Fruit fly (Drosophila melanogaster) whole organism, wandering third instar larva: ENCODE results near the gene mthl5.

Experiments
- Abd-B ChIP-seq: fragments of >200 bp; optimal IDR thresholded peaks from 2 replicates; lab custom pipeline; 2017; ENCODE audit warnings: missing biosample characterization, missing genetic modification characterization
- CG32264 ChIP-seq: fragments of 200-800 bp; sonication (Bioruptor generic); optimal IDR thresholded peaks from 2 replicates; lab custom pipeline; 2016; ENCODE audit warnings: missing biosample characterization, missing genetic modification characterization
- CG9705 ChIP-seq: fragments of 200-800 bp; sonication (Bioruptor generic); optimal IDR thresholded peaks from 2 replicates; lab custom pipeline; 2018; ENCODE audit warnings: missing biosample characterization, mild to moderate bottlenecking, missing genetic modification characterization
- CrebA ChIP-seq: fragments of 200-800 bp; sonication (Bioruptor generic); optimal IDR thresholded peaks from 2 replicates; lab custom pipeline; 2016; ENCODE audit warnings: missing biosample characterization, mild to moderate bottlenecking, missing genetic modification characterization, borderline replicate concordance
- Dfd ChIP-seq: fragments of >200 bp; optimal IDR thresholded peaks from 2 replicates; lab custom pipeline; 2017; ENCODE audit warnings: missing biosample characterization, missing genetic modification characterization
- Dif ChIP-seq: fragments of 200-275, 200-300 bp; sonication (Bioruptor generic); optimal IDR thresholded peaks from 2 replicates; lab custom pipeline; 2018; ENCODE audit warnings: missing biosample characterization, missing genetic modification characterization; ENCODE audit not compliant: partially characterized antibody
- GATAd ChIP-seq: sonication (Bioruptor generic); optimal IDR thresholded peaks from 2 replicates; lab custom pipeline; 2016; ENCODE audit warnings: missing biosample characterization, missing genetic modification characterization
- HLH106 ChIP-seq: fragments of 200-800 bp; optimal IDR thresholded peaks from 3 replicates; lab custom pipeline; 2019; ENCODE audit warnings: missing biosample characterization, mild to moderate bottlenecking, missing genetic modification characterization, moderate library complexity
- Hnf4 ChIP-seq: fragments of 200-800 bp; sonication (Bioruptor generic); optimal IDR thresholded peaks from 2 replicates; lab custom pipeline; 2016; ENCODE audit warnings: missing biosample characterization, mild to moderate bottlenecking, missing genetic modification characterization
- Hr78 ChIP-seq: fragments of >200 bp; optimal IDR thresholded peaks from 2 replicates; lab custom pipeline; 2017; ENCODE audit warnings: missing biosample characterization, missing genetic modification characterization
- Hr83 ChIP-seq: fragments of 200-300 bp; sonication (Bioruptor generic); optimal IDR thresholded peaks from 2 replicates; lab custom pipeline; 2016; ENCODE audit warnings: missing biosample characterization, mild to moderate bottlenecking, missing genetic modification characterization, moderate library complexity; ENCODE audit not compliant: poor library complexity, severe bottlenecking
- Jra ChIP-seq: sonication (Bioruptor generic); optimal IDR thresholded peaks from 2 replicates; lab custom pipeline; 2016; ENCODE audit warnings: missing biosample characterization, missing genetic modification characterization
- Mio ChIP-seq: sonication (Bioruptor generic); optimal IDR thresholded peaks from 2 replicates; lab custom pipeline; 2016; ENCODE audit warnings: missing biosample characterization, missing genetic modification characterization
- Myc ChIP-seq: fragments of >200 bp; optimal IDR thresholded peaks from 2 replicates; lab custom pipeline; 2017
- N ChIP-seq: fragments of >200 bp; optimal IDR thresholded peaks from 2 replicates; lab custom pipeline; 2018; ENCODE audit warnings: missing biosample characterization, missing external identifiers, missing genetic modification characterization
- OdsH ChIP-seq: fragments of 200-800 bp; sonication (Bioruptor generic); optimal IDR thresholded peaks from 2 replicates; lab custom pipeline; 2016; ENCODE audit warnings: missing biosample characterization, mild to moderate bottlenecking, missing genetic modification characterization
- Rel ChIP-seq, 2 experiments: fragments of 200-800 bp; sonication (Bioruptor generic) in 1 of 2; optimal IDR thresholded peaks; 2 replicates in 1 of 2; 3 replicates in 1 of 2; lab custom pipeline; 2016 to 2019; ENCODE audit warnings: mild to moderate bottlenecking in 2 of 2, missing biosample characterization in 2 of 2, missing genetic modification characterization in 2 of 2, moderate library complexity in 1 of 2
- Sp1 ChIP-seq: fragments of 200-800 bp; sonication (Bioruptor generic); optimal IDR thresholded peaks from 3 replicates; lab custom pipeline; 2019; ENCODE audit warnings: missing biosample characterization, mild to moderate bottlenecking, missing genetic modification characterization, moderate library complexity
- Vsx2 ChIP-seq: fragments of 200-300, 225-300 bp; sonication (Bioruptor generic); optimal IDR thresholded peaks from 2 replicates; lab custom pipeline; 2018; ENCODE audit warnings: missing biosample characterization, missing genetic modification characterization; ENCODE audit not compliant: partially characterized antibody
- br ChIP-seq: fragments of 200-800 bp; sonication (Bioruptor generic); optimal IDR thresholded peaks from 2 replicates; lab custom pipeline; 2016; ENCODE audit warnings: missing biosample characterization, missing genetic modification characterization
- brk ChIP-seq: fragments of 200-800 bp; sonication (Bioruptor generic); optimal IDR thresholded peaks from 2 replicates; lab custom pipeline; 2016; ENCODE audit warnings: missing biosample characterization, mild to moderate bottlenecking, missing genetic modification characterization
- dl ChIP-seq, 2 experiments: fragments of 175-275, 200-275 bp in 1 of 2; fragments of 200-275 bp in 1 of 2; sonication (Bioruptor generic); optimal IDR thresholded peaks; lab custom pipeline; 2018; ENCODE audit warnings: mild to moderate bottlenecking in 2 of 2, missing biosample characterization in 2 of 2, missing genetic modification characterization in 2 of 2, moderate library complexity in 2 of 2; ENCODE audit not compliant: partially characterized antibody in 2 of 2, insufficient read depth in 1 of 2
- dmrt93B ChIP-seq: fragments of 200-800 bp; sonication (Bioruptor generic); optimal IDR thresholded peaks from 2 replicates; lab custom pipeline; 2018; ENCODE audit warnings: missing biosample characterization, mild to moderate bottlenecking, missing genetic modification characterization
- dsf ChIP-seq: sonication (Bioruptor generic); optimal IDR thresholded peaks from 2 replicates; lab custom pipeline; 2016; ENCODE audit warnings: missing biosample characterization, missing genetic modification characterization, borderline replicate concordance
- ey ChIP-seq: fragments of 200-800 bp; sonication (Bioruptor generic); optimal IDR thresholded peaks from 2 replicates; lab custom pipeline; 2016; ENCODE audit warnings: missing biosample characterization, missing genetic modification characterization
- foxo ChIP-seq, 2 experiments: fragments of 200-800 bp; sonication (Bioruptor generic); optimal IDR thresholded peaks; 2 replicates in 1 of 2; 3 replicates in 1 of 2; lab custom pipeline; 2016 to 2017; ENCODE audit warnings: missing biosample characterization in 2 of 2, missing genetic modification characterization in 2 of 2
- fru ChIP-seq: fragments of 200-800 bp; sonication (Bioruptor generic); optimal IDR thresholded peaks from 3 replicates; lab custom pipeline; 2016; ENCODE audit warnings: missing biosample characterization, mild to moderate bottlenecking, missing genetic modification characterization
- h ChIP-seq: fragments of 200-800 bp; sonication (Bioruptor generic); optimal IDR thresholded peaks from 3 replicates; lab custom pipeline; 2016; ENCODE audit warnings: missing biosample characterization, mild to moderate bottlenecking, missing genetic modification characterization
- jim ChIP-seq: fragments of 175-275, 200-325 bp; sonication (Bioruptor generic); optimal IDR thresholded peaks from 2 replicates; lab custom pipeline; 2016; ENCODE audit warnings: missing biosample characterization, mild to moderate bottlenecking, missing genetic modification characterization
- lola ChIP-seq: fragments of >200 bp; optimal IDR thresholded peaks from 2 replicates; lab custom pipeline; 2017; ENCODE audit warnings: missing biosample characterization, missing genetic modification characterization
- pan ChIP-seq: fragments of >200 bp; optimal IDR thresholded peaks from 2 replicates; lab custom pipeline; 2017
- psq ChIP-seq: fragments of 200-800 bp; sonication (Bioruptor generic); optimal IDR thresholded peaks from 3 replicates; lab custom pipeline; 2017; ENCODE audit warnings: missing biosample characterization, mild to moderate bottlenecking, missing genetic modification characterization, moderate library complexity
- rgr ChIP-seq: fragments of 200-800 bp; sonication (Bioruptor generic); optimal IDR thresholded peaks from 3 replicates; lab custom pipeline; 2016; ENCODE audit warnings: missing biosample characterization, mild to moderate bottlenecking, missing genetic modification characterization
- sage ChIP-seq: fragments of 200-800 bp; sonication (Bioruptor generic); optimal IDR thresholded peaks from 2 replicates; lab custom pipeline; 2016; ENCODE audit warnings: missing biosample characterization, mild to moderate bottlenecking, missing genetic modification characterization
- sv ChIP-seq: fragments of 200-800 bp; sonication (Bioruptor generic); optimal IDR thresholded peaks from 3 replicates; lab custom pipeline; 2016; ENCODE audit warnings: missing biosample characterization, missing genetic modification characterization
- tai ChIP-seq: sonication (Bioruptor generic); optimal IDR thresholded peaks from 2 replicates; lab custom pipeline; 2016; ENCODE audit warnings: missing biosample characterization, missing genetic modification characterization
- usp ChIP-seq: fragments of >200 bp; optimal IDR thresholded peaks from 2 replicates; lab custom pipeline; 2017; ENCODE audit warnings: missing biosample characterization, missing genetic modification characterization
- woc ChIP-seq: sonication (Bioruptor generic); optimal IDR thresholded peaks from 2 replicates; lab custom pipeline; 2016; ENCODE audit warnings: missing biosample characterization, mild to moderate bottlenecking, missing genetic modification characterization

mthl5 gene

DNA sequence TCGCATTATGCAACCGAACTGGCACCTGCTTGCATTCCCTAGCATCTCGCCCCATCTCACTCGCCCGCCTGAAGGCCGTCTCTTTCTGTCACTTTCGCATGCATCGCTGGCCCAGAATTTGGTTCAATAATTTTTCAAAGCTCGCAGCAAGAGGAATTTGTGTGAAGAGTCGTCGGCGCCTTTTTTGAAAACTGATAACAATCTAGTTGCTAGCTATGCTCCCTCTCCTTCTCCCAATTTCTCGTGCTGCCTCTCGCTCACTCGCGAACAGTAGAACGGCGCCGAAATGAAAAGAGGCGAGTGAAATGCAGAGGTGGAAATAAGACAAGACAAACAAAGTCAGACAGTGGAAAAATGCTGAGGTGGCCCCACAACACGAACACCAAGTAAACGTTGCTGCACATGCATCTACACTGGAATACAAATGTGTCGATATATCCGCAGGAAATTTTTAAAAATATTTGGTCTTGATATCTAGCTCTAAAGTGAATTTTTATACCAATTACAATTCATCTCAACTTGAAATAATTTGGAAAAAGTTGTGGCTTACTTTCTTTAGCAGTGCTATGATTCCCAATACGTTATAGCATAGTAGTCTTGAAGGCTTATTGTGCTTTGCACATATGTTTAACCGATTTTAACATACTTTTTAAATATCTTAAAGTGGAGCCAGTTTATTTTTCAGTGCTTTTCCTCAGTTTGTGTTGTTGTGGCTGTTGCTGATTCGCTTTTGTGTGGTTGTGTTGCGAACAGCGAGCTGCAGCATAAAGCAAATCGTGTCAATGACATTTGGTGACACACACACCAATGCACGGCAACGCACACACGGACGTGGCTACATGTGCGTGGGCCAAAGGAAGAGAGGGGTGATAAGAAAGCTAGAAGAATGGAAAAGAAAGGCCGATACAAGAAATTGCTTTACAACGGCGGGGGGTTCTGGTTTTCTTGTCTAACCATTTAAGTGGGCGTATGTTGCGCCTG, 35.8 kb downstream of the mthl5 start (continued):
- TF ChIP-seq Hr78 (GFP tag; lab: Kevin White, UChicago) = no peak
- TF ChIP-seq Abd-B (GFP tag; lab: Kevin White, UChicago) = no peak
- TF ChIP-seq Hr83 (GFP tag; lab: Kevin White, UChicago) = no peak
- no peak for TF ChIP-seq Myc (lab: Kevin White, UChicago)
- peak; percentile 37 for TF ChIP-seq fru (GFP tag; lab: Kevin White, UChicago)
- no peak for TF ChIP-seq dsf (GFP tag; lab: Kevin White, UChicago)
- peak; percentile 43 for TF ChIP-seq HLH106
- TF ChIP-seq CG9705 (GFP tag; lab: Kevin White, UChicago) = no peak
- no peak for TF ChIP-seq CG32264 (GFP tag; lab: Kevin White, UChicago)
- TF ChIP-seq Dfd (GFP tag; lab: Kevin White, UChicago) = no peak
- no peak for TF ChIP-seq brk (GFP tag; lab: Kevin White, UChicago)
- no peak for TF ChIP-seq Dif (GFP tag; lab: Kevin White, UChicago)
- TF ChIP-seq pan (lab: Kevin White, UChicago) = no peak
- peak; percentile 52 for TF ChIP-seq sv
- TF ChIP-seq tai = no peak

DNA sequence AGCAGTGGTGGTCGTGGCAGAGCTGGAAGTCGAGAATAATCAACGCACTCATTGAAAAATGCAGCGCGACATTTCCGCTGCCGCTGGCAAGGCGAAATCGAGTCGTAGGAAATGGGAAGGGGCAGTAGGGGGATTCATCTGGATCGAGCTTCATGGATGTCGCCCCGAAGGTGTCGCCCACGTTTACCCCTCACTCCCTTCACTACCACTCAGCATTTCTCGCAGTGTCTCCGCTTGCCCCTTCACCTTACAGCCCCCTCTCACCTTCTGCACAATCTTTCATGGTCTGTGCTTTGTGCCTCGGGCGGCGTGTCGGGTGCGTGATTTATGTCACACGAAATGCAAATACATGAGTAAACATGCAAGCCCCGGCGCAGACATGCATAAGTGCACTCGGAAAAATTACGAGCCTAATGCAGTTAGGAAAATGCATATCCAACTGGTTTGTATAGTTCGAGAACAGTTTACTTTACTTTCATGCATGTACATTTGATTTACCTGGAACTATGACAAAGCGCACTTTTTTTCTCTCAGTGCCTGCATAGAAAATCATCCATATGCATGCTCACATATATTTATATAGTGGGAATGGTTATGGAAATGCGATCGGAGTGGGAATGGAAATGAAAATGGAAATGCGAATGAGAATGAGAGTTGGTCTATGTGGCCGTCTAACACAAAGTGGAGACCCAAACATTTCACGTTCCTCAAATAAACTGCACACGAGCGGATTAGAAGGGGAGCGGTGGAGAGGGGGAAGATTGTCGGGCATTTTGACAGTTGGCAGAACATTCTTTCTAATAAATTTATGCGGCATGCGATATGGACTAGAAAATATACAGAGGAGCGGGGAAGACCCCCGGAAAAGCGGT, 37.4 kb downstream of the mthl5 start:
- TF ChIP-seq lola = no peak
- no peak for TF ChIP-seq Mio
- peak; percentile 26 for TF ChIP-seq br (GFP tag; lab: Kevin White, UChicago)
- no peak for TF ChIP-seq pan (lab: Kevin White, UChicago)
- no peak for TF ChIP-seq Hr78 (GFP tag; lab: Kevin White, UChicago)
- TF ChIP-seq Dfd (GFP tag; lab: Kevin White, UChicago) = no peak
- peak; percentile 71 for TF ChIP-seq h (GFP tag; lab: Kevin White, UChicago)
- TF ChIP-seq HLH106 = peak; percentile 46
- TF ChIP-seq woc (GFP tag; lab: Kevin White, UChicago) = peak; percentile 11
- TF ChIP-seq usp (GFP tag; lab: Kevin White, UChicago) = no peak
- TF ChIP-seq psq (GFP tag; lab: Kevin White, UChicago) = peak; percentile 36
- TF ChIP-seq Jra (GFP tag; lab: Kevin White, UChicago) = no peak
- peak; percentile 43 for TF ChIP-seq Hnf4 (GFP tag; lab: Kevin White, UChicago)
- peak; percentile 0 for TF ChIP-seq CG32264 (GFP tag; lab: Kevin White, UChicago)
- TF ChIP-seq Abd-B (GFP tag; lab: Kevin White, UChicago) = no peak
- TF ChIP-seq dsf (GFP tag; lab: Kevin White, UChicago) = no peak
- peak; percentile 29 for TF ChIP-seq dmrt93B (GFP tag; lab: Kevin White, UChicago)
- TF ChIP-seq tai = peak; percentile 6
- no peak for TF ChIP-seq jim
- TF ChIP-seq dl (GFP tag; optimal IDR thresholded peaks at IDR 0.05; lab: Kevin White, UChicago; ENCODE audit: insufficient read depth in 1 of 2, partially characterized antibody in 2 of 2) = no peak
- no peak for TF ChIP-seq Hr83 (GFP tag; lab: Kevin White, UChicago)
- TF ChIP-seq CrebA = no peak
- peak; percentile 68 for TF ChIP-seq fru (GFP tag; lab: Kevin White, UChicago)
- no peak for TF ChIP-seq Vsx2 (GFP tag; lab: Kevin White, UChicago)
- TF ChIP-seq ey (GFP tag; lab: Kevin White, UChicago) = peak; percentile 67
- TF ChIP-seq rgr (GFP tag; lab: Kevin White, UChicago) = peak; percentile 49
- no peak for TF ChIP-seq Rel (GFP tag; optimal IDR thresholded peaks at IDR 0.05; lab: Kevin White, UChicago)
- no peak for TF ChIP-seq Rel (tag; optimal IDR thresholded peaks at IDR 0.05; lab: Kevin White, UChicago)
- peak; percentile 75 for TF ChIP-seq sv
- TF ChIP-seq OdsH (GFP tag; lab: Kevin White, UChicago) = peak; percentile 36
- no peak for TF ChIP-seq GATAd
- TF ChIP-seq Myc (lab: Kevin White, UChicago) = no peak
- TF ChIP-seq CG9705 (GFP tag; lab: Kevin White, UChicago) = no peak
- no peak for TF ChIP-seq Dif (GFP tag; lab: Kevin White, UChicago)
- no peak for TF ChIP-seq brk (GFP tag; lab: Kevin White, UChicago)
- TF ChIP-seq N = no peak
- peak; percentile 32 for TF ChIP-seq Sp1 (GFP tag; lab: Kevin White, UChicago)
- TF ChIP-seq foxo (GFP tag; optimal IDR thresholded peaks at IDR 0.05; lab: Kevin White, UChicago) = peak in 1 of 2 experiments; percentile 67
- no peak for TF ChIP-seq sage (GFP tag; lab: Kevin White, UChicago)
- TF ChIP-seq, all 38 proteins: peak for 16
